Worm (Caenorhabditis elegans) whole organism, L4/young adult: ENCODE measurements around the gene col-44.

Experiments
- W03F9.2 ChIP-seq: fragments of 150-350 bp; optimal IDR thresholded peaks from 2 replicates; lab custom pipeline; 2014; ENCODE audit warnings: missing biosample characterization, missing genetic modification characterization
- dao-5 ChIP-seq: sonication (generic microtip); optimal IDR thresholded peaks from 2 replicates; lab custom pipeline; 2016; ENCODE audit warnings: missing genotype, missing genetic modification characterization, moderate library complexity, missing compliant biosample characterization

DNA sequence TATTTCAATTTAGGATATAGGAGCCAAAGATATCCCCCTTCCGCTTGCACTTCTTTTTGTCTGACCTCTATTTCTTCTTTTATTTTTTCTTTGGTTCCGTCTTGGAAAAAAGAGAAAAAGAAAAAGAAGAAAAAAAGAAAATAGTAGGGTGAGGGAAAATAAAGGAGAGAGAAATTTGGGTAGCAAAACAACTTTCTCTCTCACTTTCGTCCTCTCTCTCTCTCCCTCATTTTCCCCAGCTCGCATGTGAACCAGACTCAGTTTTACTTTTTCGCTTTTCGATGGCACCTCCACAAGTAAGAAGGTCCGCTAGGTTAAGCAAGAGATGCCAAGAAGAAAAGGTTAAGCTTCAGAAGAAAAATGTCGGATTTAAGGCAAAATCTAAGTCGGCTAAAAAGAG lies 48.5 kb upstream of the col-44 start:
- TF ChIP-seq dao-5 (tag; lab: Kevin White, UChicago) (no peak), W03F9.2 (tag; lab: Kevin White, UChicago) (no peak)
